Worm (Caenorhabditis elegans) whole organism, L3 larva: ENCODE results near the gene C31B8.1.

Experiments
- ama-1 ChIP-seq: fragments of 150-350 bp; optimal IDR thresholded peaks from 2 replicates; lab custom pipeline; 2018
- ceh-16 ChIP-seq: sonication (generic microtip); optimal IDR thresholded peaks from 2 replicates; lab custom pipeline; 2017; ENCODE audit warnings: missing biosample characterization, missing genetic modification characterization
- daf-12 ChIP-seq: fragments of 150-350 bp; optimal IDR thresholded peaks from 2 replicates; lab custom pipeline; 2014; ENCODE audit warnings: missing biosample characterization, missing genetic modification reagents, missing genetic modification characterization
- elt-3 ChIP-seq, 3 experiments: fragments of 150-350 bp in 1 of 3; sonication (generic microtip) in 2 of 3; optimal IDR thresholded peaks; 2 replicates in 2 of 3; 4 replicates in 1 of 3; lab custom pipeline; 2014 to 2017; ENCODE audit warnings: missing biosample characterization in 3 of 3, missing genetic modification characterization in 3 of 3
- fkh-10 ChIP-seq: sonication (generic microtip); optimal IDR thresholded peaks from 2 replicates; lab custom pipeline; 2017; ENCODE audit warnings: missing biosample characterization, missing genetic modification reagents, missing genetic modification characterization
- jun-1 ChIP-seq: fragments of 150-350 bp; optimal IDR thresholded peaks from 2 replicates; lab custom pipeline; 2014; ENCODE audit warnings: missing biosample characterization, missing genetic modification reagents, missing genetic modification characterization
- nhr-28 ChIP-seq: fragments of 150-350 bp; optimal IDR thresholded peaks from 2 replicates; lab custom pipeline; 2014; ENCODE audit warnings: missing biosample characterization, missing genetic modification characterization
- nhr-77 ChIP-seq: fragments of 150-350 bp; optimal IDR thresholded peaks from 2 replicates; lab custom pipeline; 2014; ENCODE audit warnings: missing biosample characterization, missing genetic modification characterization
- pqm-1 ChIP-seq: fragments of 150-350 bp; optimal IDR thresholded peaks from 2 replicates; lab custom pipeline; 2017; ENCODE audit warnings: missing biosample characterization, missing genetic modification characterization, inconsistent platforms
- snpc-4 ChIP-seq: fragments of 150-350 bp; optimal IDR thresholded peaks from 2 replicates; lab custom pipeline; 2014; ENCODE audit warnings: missing biosample characterization, missing genetic modification characterization
- ztf-11 ChIP-seq: fragments of 150-350 bp; optimal IDR thresholded peaks from 2 replicates; lab custom pipeline; 2014; ENCODE audit warnings: missing biosample characterization, missing genetic modification characterization

DNA sequence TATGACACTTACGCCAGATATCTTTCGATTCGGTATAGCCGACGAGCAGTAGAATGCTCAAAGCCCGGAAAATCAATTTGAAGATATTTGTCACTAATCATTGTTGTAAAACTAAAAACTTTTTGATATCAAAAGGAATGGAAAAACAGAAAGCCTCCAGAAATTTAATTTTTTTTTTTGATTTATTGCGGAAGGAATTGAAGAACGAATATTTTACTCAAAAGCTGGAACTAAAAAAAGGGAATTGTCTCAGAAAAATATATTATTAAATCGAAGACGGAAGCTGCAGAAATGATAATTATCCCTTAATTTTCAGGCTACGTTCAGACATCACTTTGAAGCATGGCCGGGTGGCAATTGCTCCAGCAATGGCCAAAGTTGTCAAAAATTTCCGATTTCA is 12.5 kb downstream of the C31B8.1 start, which contains the start of gene srw-137:
- no peak for TF ChIP-seq jun-1
- TF ChIP-seq nhr-77 (tag; lab: Kevin White, UChicago), result no peak
- TF ChIP-seq snpc-4, result no peak
- no peak for TF ChIP-seq ama-1 (lab: Kevin White, UChicago)
- TF ChIP-seq ceh-16, result no peak
- no peak for TF ChIP-seq pqm-1
- no peak for TF ChIP-seq daf-12 (tag; lab: Kevin White, UChicago)
- TF ChIP-seq ztf-11 (tag; lab: Kevin White, UChicago), result no peak
- no peak for TF ChIP-seq fkh-10 (GFP tag; lab: Kevin White, UChicago)
- no peak for TF ChIP-seq elt-3 (tag; optimal IDR thresholded peaks at IDR 0.05; lab: Kevin White, UChicago)
- no peak for TF ChIP-seq nhr-28 (tag; lab: Kevin White, UChicago)
